Fruit fly (Drosophila melanogaster) whole organism, embryonic: ENCODE measurements around the gene Sk2.

ENCODE experiments used
- Awh ChIP-seq: fragments of 200-800 bp; sonication (Bioruptor generic); IDR thresholded peaks from 2 replicates; pipeline ENCODE4, ENCODE4 v1.3.6; 2022; ENCODE audit warnings: missing biosample characterization, missing genetic modification characterization
- Bdp1 ChIP-seq: fragments of 200-800 bp; sonication (Bioruptor generic); optimal IDR thresholded peaks from 3 replicates; lab custom pipeline; 2016; ENCODE audit warnings: missing biosample characterization, missing genetic modification characterization
- CG10209 ChIP-seq: fragments of 200-800 bp; sonication (Bioruptor generic); optimal IDR thresholded peaks from 3 replicates; lab custom pipeline; 2017; ENCODE audit warnings: missing biosample characterization, mild to moderate bottlenecking, missing genetic modification characterization, missing genetic modification reagents
- CG10274 ChIP-seq: fragments of 200-800 bp; sonication (Bioruptor generic); optimal IDR thresholded peaks from 3 replicates; lab custom pipeline; 2017; ENCODE audit warnings: missing biosample characterization, mild to moderate bottlenecking, missing genetic modification characterization
- CG10431 ChIP-seq: fragments of 200-800 bp; sonication (Bioruptor generic); optimal IDR thresholded peaks from 3 replicates; lab custom pipeline; 2018; ENCODE audit warnings: missing biosample characterization, mild to moderate bottlenecking, missing genetic modification characterization
- CG10462 ChIP-seq: fragments of 200-800 bp; sonication (Bioruptor generic); optimal IDR thresholded peaks from 2 replicates; lab custom pipeline; 2016; ENCODE audit warnings: missing biosample characterization, missing genetic modification characterization
- CG14014 ChIP-seq: fragments of 200-800 bp; sonication (Bioruptor generic); IDR thresholded peaks from 2 replicates; pipeline ENCODE4 v1.3.6; 2022; ENCODE audit warnings: missing biosample characterization, missing genetic modification characterization
- CG14667 ChIP-seq: fragments of 200-800 bp; sonication (Bioruptor generic); IDR thresholded peaks from 2 replicates; pipeline ENCODE4 v1.3.6; 2022; ENCODE audit warnings: missing biosample characterization, missing genetic modification characterization
- CG14965 ChIP-seq: fragments of 200-800 bp; sonication (Bioruptor generic); optimal IDR thresholded peaks from 2 replicates; lab custom pipeline; 2016; ENCODE audit warnings: missing biosample characterization, missing genetic modification characterization, borderline replicate concordance
- CG18262 ChIP-seq: fragments of 200-800 bp; optimal IDR thresholded peaks from 3 replicates; lab custom pipeline; 2019; ENCODE audit warnings: missing biosample characterization, mild to moderate bottlenecking, missing genetic modification characterization, moderate library complexity
- CG30403 ChIP-seq: fragments of 200-800 bp; sonication (Bioruptor generic); optimal IDR thresholded peaks from 3 replicates; lab custom pipeline; 2016; ENCODE audit warnings: missing biosample characterization, missing genetic modification characterization
- CG32772 ChIP-seq: fragments of 200-800 bp; sonication (Bioruptor generic); IDR thresholded peaks from 2 replicates; pipeline ENCODE4 v1.3.6; 2022; ENCODE audit warnings: missing biosample characterization, missing genetic modification characterization
- CG3407 ChIP-seq: fragments of 200-800 bp; sonication (Bioruptor generic); optimal IDR thresholded peaks from 2 replicates; lab custom pipeline; 2018; ENCODE audit warnings: missing biosample characterization, mild to moderate bottlenecking, missing genetic modification characterization
- CG34376 ChIP-seq: fragments of 200-800 bp; sonication (Bioruptor generic); optimal IDR thresholded peaks from 2 replicates; lab custom pipeline; 2018; ENCODE audit warnings: missing biosample characterization, mild to moderate bottlenecking, missing genetic modification characterization
- CG42726 ChIP-seq: fragments of 200-800 bp; sonication (Bioruptor generic); IDR thresholded peaks from 2 replicates; pipeline ENCODE4 v1.3.6; 2022; ENCODE audit warnings: missing biosample characterization, missing genetic modification characterization; ENCODE audit not compliant: partially characterized antibody
- CG4707 ChIP-seq: fragments of 200-800 bp; sonication (Bioruptor generic); optimal IDR thresholded peaks from 2 replicates; lab custom pipeline; 2018; ENCODE audit warnings: missing biosample characterization, mild to moderate bottlenecking, missing genetic modification characterization, moderate library complexity
- CG7556 ChIP-seq: fragments of 200-800 bp; sonication (Bioruptor generic); optimal IDR thresholded peaks from 2 replicates; lab custom pipeline; 2017; ENCODE audit warnings: missing biosample characterization, mild to moderate bottlenecking, missing genetic modification characterization
- CG7786 ChIP-seq: fragments of 200-800 bp; sonication (Bioruptor generic); optimal IDR thresholded peaks from 2 replicates; lab custom pipeline; 2016; ENCODE audit warnings: missing biosample characterization, missing genetic modification characterization
- CG8388 ChIP-seq: fragments of 200-800 bp; sonication (Bioruptor generic); optimal IDR thresholded peaks from 2 replicates; lab custom pipeline; 2019; ENCODE audit warnings: missing biosample characterization, mild to moderate bottlenecking, missing genetic modification characterization, moderate library complexity
- CG9817 ChIP-seq: fragments of 200-800 bp; sonication (Bioruptor generic); optimal IDR thresholded peaks from 2 replicates; lab custom pipeline; 2018; ENCODE audit warnings: missing biosample characterization, mild to moderate bottlenecking, missing genetic modification characterization, moderate library complexity
- CG9932 ChIP-seq: fragments of 200-800 bp; sonication (Bioruptor generic); IDR thresholded peaks from 2 replicates; pipeline ENCODE4 v1.3.6; 2022; ENCODE audit warnings: missing biosample characterization, missing genetic modification characterization
- Ets65A ChIP-seq: fragments of 200-800 bp; sonication (Bioruptor generic); peaks from one replicate; lab custom pipeline; 2016; ENCODE audit warnings: missing biosample characterization, missing genetic modification characterization
- Ets97D ChIP-seq: fragments of 200-800 bp; sonication (Bioruptor generic); optimal IDR thresholded peaks from 3 replicates; lab custom pipeline; 2016; ENCODE audit warnings: missing biosample characterization, missing genetic modification characterization
- Gug ChIP-seq: fragments of 200-800 bp; sonication (Bioruptor generic); IDR thresholded peaks from 4 replicates; pipeline ENCODE4 v1.3.6; 2022; ENCODE audit warnings: missing biosample characterization, missing genetic modification characterization
- Hand ChIP-seq: fragments of 200-800 bp; sonication (Bioruptor generic); optimal IDR thresholded peaks from 2 replicates; lab custom pipeline; 2017; ENCODE audit warnings: mild to moderate bottlenecking, missing biosample characterization, missing genetic modification reagents, missing genetic modification characterization
- HmgZ ChIP-seq: fragments of 200-800 bp; sonication (Bioruptor generic); optimal IDR thresholded peaks from 2 replicates; lab custom pipeline; 2018; ENCODE audit warnings: missing biosample characterization, mild to moderate bottlenecking, missing genetic modification characterization
- Hmr ChIP-seq: fragments of 200-800 bp; sonication (Bioruptor generic); optimal IDR thresholded peaks from 3 replicates; lab custom pipeline; 2017; ENCODE audit warnings: mild to moderate bottlenecking, missing biosample characterization, missing genetic modification reagents, missing genetic modification characterization
- Kr ChIP-seq: fragments of 200-800 bp; sonication (Bioruptor generic); optimal IDR thresholded peaks from 2 replicates; lab custom pipeline; 2017; ENCODE audit warnings: missing biosample characterization, mild to moderate bottlenecking, missing genetic modification characterization
- Med ChIP-seq: fragments of 200-800 bp; sonication (Bioruptor generic); peaks from one replicate; lab custom pipeline; 2016; ENCODE audit warnings: missing biosample characterization, missing genetic modification characterization, mild to moderate bottlenecking, inconsistent platforms, moderate library complexity
- Optix ChIP-seq: fragments of 200-800 bp; sonication (Bioruptor generic); IDR thresholded peaks from 3 replicates; pipeline ENCODE4 v1.3.6; 2022; ENCODE audit warnings: missing biosample characterization, missing genetic modification characterization
- Rfx ChIP-seq: fragments of 200-800 bp; sonication (Bioruptor generic); IDR thresholded peaks from 2 replicates; pipeline ENCODE4 v1.3.6; 2022; ENCODE audit warnings: missing biosample characterization, missing genetic modification characterization
- Scr ChIP-seq: fragments of 200-800 bp; sonication (Bioruptor generic); IDR thresholded peaks from 2 replicates; pipeline ENCODE4 v1.3.6; 2022; ENCODE audit warnings: missing biosample characterization, missing genetic modification characterization; ENCODE audit not compliant: partially characterized antibody
- Sry-δ ChIP-seq: fragments of 200-800 bp; sonication (Bioruptor generic); optimal IDR thresholded peaks from 2 replicates; lab custom pipeline; 2016; ENCODE audit warnings: missing biosample characterization, missing genetic modification characterization
- al ChIP-seq: fragments of 200-800 bp; sonication (Bioruptor generic); IDR thresholded peaks from 2 replicates; pipeline ENCODE4 v1.3.6; 2022; ENCODE audit warnings: missing biosample characterization, missing genetic modification characterization
- aop ChIP-seq: fragments of 200-800 bp; sonication (Bioruptor generic); IDR thresholded peaks from 2 replicates; pipeline ENCODE4 v1.3.6; 2022; ENCODE audit warnings: missing biosample characterization, missing genetic modification characterization
- bcd ChIP-seq: fragments of 200-800 bp; sonication (Bioruptor generic); optimal IDR thresholded peaks from 2 replicates; lab custom pipeline; 2017; ENCODE audit warnings: missing biosample characterization, mild to moderate bottlenecking, missing genetic modification characterization
- ci ChIP-seq: fragments of 200-800 bp; sonication (Bioruptor generic); IDR thresholded peaks from 3 replicates; pipeline ENCODE4 v1.3.6; 2022; ENCODE audit warnings: missing biosample characterization, missing genetic modification characterization
- dmrt11E ChIP-seq: fragments of 200-800 bp; sonication (Bioruptor generic); optimal IDR thresholded peaks from 3 replicates; lab custom pipeline; 2018; ENCODE audit warnings: missing biosample characterization, mild to moderate bottlenecking, missing genetic modification characterization, moderate library complexity
- dpn ChIP-seq, 2 experiments: fragments of 200-800 bp; sonication (Bioruptor generic); optimal IDR thresholded peaks; 3 replicates each; lab custom pipeline; 2016; ENCODE audit warnings: missing biosample characterization in 2 of 2, missing genetic modification characterization in 2 of 2
- fd3F ChIP-seq: fragments of 200-800 bp; sonication (Bioruptor generic); optimal IDR thresholded peaks from 2 replicates; lab custom pipeline; 2018; ENCODE audit warnings: missing biosample characterization, mild to moderate bottlenecking, missing genetic modification characterization, moderate library complexity
- grau ChIP-seq: fragments of 200-800 bp; optimal IDR thresholded peaks from 3 replicates; lab custom pipeline; 2019; ENCODE audit warnings: missing biosample characterization, mild to moderate bottlenecking, missing genetic modification characterization, moderate library complexity
- ken ChIP-seq: fragments of 200-800 bp; sonication (Bioruptor generic); IDR thresholded peaks from 3 replicates; pipeline ENCODE4 v1.3.6; 2022; ENCODE audit warnings: missing biosample characterization, missing genetic modification characterization
- ro ChIP-seq: fragments of 200-800 bp; sonication (Bioruptor generic); IDR thresholded peaks from 2 replicates; pipeline ENCODE4 v1.3.6; 2022; ENCODE audit warnings: missing biosample characterization, missing genetic modification characterization
- row ChIP-seq: fragments of 200-800 bp; sonication (Bioruptor generic); IDR thresholded peaks from 3 replicates; pipeline ENCODE4 v1.3.6; 2022; ENCODE audit warnings: missing biosample characterization, missing genetic modification characterization
- sc ChIP-seq, 3 experiments: fragments of >200 bp in 2 of 3; fragments of 200-800 bp in 1 of 3; sonication (Bioruptor generic) in 1 of 3; optimal IDR thresholded peaks; 2 replicates in 2 of 3; 3 replicates in 1 of 3; lab custom pipeline; 2017; ENCODE audit warnings: mild to moderate bottlenecking in 1 of 3, missing biosample characterization in 1 of 3, missing genetic modification characterization in 1 of 3, missing genetic modification reagents in 1 of 3
- shn ChIP-seq: fragments of 200-800 bp; sonication (Bioruptor generic); optimal IDR thresholded peaks from 3 replicates; lab custom pipeline; 2016; ENCODE audit warnings: missing biosample characterization, missing genetic modification characterization
- slbo ChIP-seq: fragments of 200-800 bp; sonication (Bioruptor generic); IDR thresholded peaks from 2 replicates; pipeline ENCODE4 v1.3.6; 2022; ENCODE audit warnings: missing biosample characterization, missing genetic modification characterization
- zfh1 ChIP-seq: fragments of 200-800 bp; sonication (Bioruptor generic); IDR thresholded peaks from 3 replicates; pipeline ENCODE4 v1.3.6; 2022; ENCODE audit warnings: missing biosample characterization, missing genetic modification characterization

Sk2 gene

dm6 chr3L:3083329-3084083, 36.6 kb downstream of the Sk2 start (continued):
- TF ChIP-seq CG32772 (GFP tag; lab: Robert Waterston, UW): no peak
- TF ChIP-seq aop (GFP tag; lab: Robert Waterston, UW): peak; percentile 44; the same call in 1 of the 2 replicates
- peak; percentile 78 for TF ChIP-seq HmgZ (tag; lab: Kevin White, UChicago)
- TF ChIP-seq shn (GFP tag; lab: Kevin White, UChicago): no peak
- TF ChIP-seq CG7786: peak; percentile 21
- no peak; the same call in 2 of the 3 replicates for TF ChIP-seq Optix (GFP tag; lab: Robert Waterston, UW)
- TF ChIP-seq row (GFP tag; lab: Robert Waterston, UW): peak; percentile 7; the same call in 1 of the 3 replicates
- TF ChIP-seq al (GFP tag; lab: Robert Waterston, UW): no peak
- TF ChIP-seq slbo (GFP tag; lab: Robert Waterston, UW): no peak
- peak; percentile 84 for TF ChIP-seq Awh (GFP tag; lab: Robert Waterston, UW)
- TF ChIP-seq zfh1 (GFP tag; lab: Robert Waterston, UW): peak; percentile 70; the same call in 2 of the 3 replicates
- no peak for TF ChIP-seq CG10462 (GFP tag; lab: Kevin White, UChicago)
- TF ChIP-seq Sry-δ (GFP tag; lab: Kevin White, UChicago): no peak
- peak; percentile 17 for TF ChIP-seq CG7556
- TF ChIP-seq Hmr (GFP tag; lab: Kevin White, UChicago): peak; percentile 46
- no peak for TF ChIP-seq CG14965 (GFP tag; lab: Kevin White, UChicago)
- no peak for TF ChIP-seq CG30403 (GFP tag; lab: Kevin White, UChicago)
- no peak for TF ChIP-seq CG14667 (GFP tag; lab: Robert Waterston, UW)
- TF ChIP-seq dpn (GFP tag; optimal IDR thresholded peaks at IDR 0.05; lab: Kevin White, UChicago): peak; percentile 12 to 30
- peak; percentile 73 for TF ChIP-seq CG10431
- TF ChIP-seq Ets97D: no peak
- TF ChIP-seq bcd (GFP tag; lab: Kevin White, UChicago): peak; percentile 27
- TF ChIP-seq Hand (GFP tag; lab: Kevin White, UChicago): peak; percentile 39
- peak; percentile 19 for TF ChIP-seq grau
- TF ChIP-seq CG3407 (GFP tag; lab: Kevin White, UChicago): peak; percentile 69
- TF ChIP-seq Ets65A (GFP tag; lab: Kevin White, UChicago): peak; percentile 1
- TF ChIP-seq ci (GFP tag; lab: Robert Waterston, UW): peak; percentile 79; the same call in 2 of the 3 replicates
- TF ChIP-seq ro (GFP tag; lab: Robert Waterston, UW): no peak
- peak; percentile 10 for TF ChIP-seq CG8388 (GFP tag; lab: Kevin White, UChicago)
- peak; percentile 66 for TF ChIP-seq CG10209 (GFP tag; lab: Kevin White, UChicago)
- TF ChIP-seq Gug (GFP tag; lab: Robert Waterston, UW): peak; percentile 16; the same call in 1 of the 4 replicates
- no peak for TF ChIP-seq fd3F (GFP tag; lab: Kevin White, UChicago)
- TF ChIP-seq dmrt11E: peak; percentile 54
- peak; percentile 14; the same call in 1 of the 2 replicates for TF ChIP-seq CG14014 (GFP tag; lab: Robert Waterston, UW)
- peak; percentile 44 for TF ChIP-seq Bdp1 (GFP tag; lab: Kevin White, UChicago)
- peak; percentile 76 for TF ChIP-seq Kr (GFP tag; lab: Kevin White, UChicago)
- peak; percentile 47 for TF ChIP-seq CG4707 (GFP tag; lab: Kevin White, UChicago)
- TF ChIP-seq CG34376 (GFP tag; lab: Kevin White, UChicago): peak; percentile 95
- TF ChIP-seq ken: no peak
- TF ChIP-seq CG18262: peak; percentile 45
- TF ChIP-seq CG10274 (GFP tag; lab: Kevin White, UChicago): peak; percentile 41
- peak; percentile 4; the same call in 1 of the 2 replicates for TF ChIP-seq CG9932 (GFP tag; lab: Robert Waterston, UW)
- TF ChIP-seq Med (GFP tag; lab: Kevin White, UChicago): peak; percentile 88
- 0 out of 2 replicates have a peak, but pooled peaks have one; percentile 7 for TF ChIP-seq CG42726 (GFP tag; lab: Robert Waterston, UW)
- TF ChIP-seq sc (optimal IDR thresholded peaks at IDR 0.05; lab: Kevin White, UChicago): no peak
- peak; percentile 45 for TF ChIP-seq sc (GFP tag; optimal IDR thresholded peaks at IDR 0.05; lab: Kevin White, UChicago)
- TF ChIP-seq CG9817 (tag; lab: Kevin White, UChicago): no peak
- no peak for TF ChIP-seq Scr (GFP tag; lab: Robert Waterston, UW)
- TF ChIP-seq Rfx (GFP tag; lab: Robert Waterston, UW): peak; percentile 41; the same call in 1 of the 2 replicates
